Worm (Caenorhabditis elegans) whole organism, L1 larva: Measurements from ENCODE around the gene cri-2.

Experiments
- alr-1 ChIP-seq: fragments of 200-800 bp; sonication (Bioruptor generic); optimal IDR thresholded peaks from 2 replicates; lab custom pipeline; 2018; ENCODE audit warnings: borderline replicate concordance, mild to moderate bottlenecking, missing genetic modification characterization, missing compliant biosample characterization
- blmp-1 ChIP-seq: fragments of 150-350 bp; optimal IDR thresholded peaks from 2 replicates; lab custom pipeline; 2014; ENCODE audit warnings: missing biosample characterization, missing genetic modification characterization
- dsc-1 ChIP-seq: sonication (generic microtip); optimal IDR thresholded peaks from 2 replicates; lab custom pipeline; 2016; ENCODE audit warnings: mild to moderate bottlenecking, missing genetic modification characterization, missing compliant biosample characterization
- efl-1 ChIP-seq, 4 experiments: fragments of 150-350 bp; optimal IDR thresholded peaks in 3 of 4; peaks in 1 of 4; 1 replicate in 1 of 4; 2 replicates in 3 of 4; lab custom pipeline; 2014; ENCODE audit warnings: missing biosample characterization in 2 of 4, missing genetic modification characterization in 2 of 4, missing genetic modification reagents in 2 of 4
- elt-3 ChIP-seq, 6 experiments: fragments of 150-350 bp in 1 of 6; sonication (generic microtip); optimal IDR thresholded peaks; 2 replicates each; lab custom pipeline; 2017 to 2018; ENCODE audit warnings: missing biosample characterization in 6 of 6, missing genetic modification characterization in 6 of 6, inconsistent platforms in 1 of 6
- fkh-10 ChIP-seq: sonication (generic microtip); optimal IDR thresholded peaks from 2 replicates; lab custom pipeline; 2017; ENCODE audit warnings: missing biosample characterization, missing genetic modification reagents, missing genetic modification characterization
- fkh-8 ChIP-seq: sonication (generic microtip); optimal IDR thresholded peaks from 2 replicates; lab custom pipeline; 2016; ENCODE audit warnings: mild to moderate bottlenecking, missing genetic modification characterization, missing compliant biosample characterization
- hlh-17 ChIP-seq: fragments of 200-800 bp; sonication (Bioruptor generic); optimal IDR thresholded peaks from 2 replicates; lab custom pipeline; 2018; ENCODE audit warnings: missing genetic modification characterization, mild to moderate bottlenecking, missing compliant biosample characterization, moderate library complexity, borderline replicate concordance
- lin-14 ChIP-seq: fragments of 200-800 bp; sonication (Bioruptor generic); optimal IDR thresholded peaks from 2 replicates; lab custom pipeline; 2018; ENCODE audit warnings: mild to moderate bottlenecking, missing genetic modification characterization, moderate library complexity, missing compliant biosample characterization
- mab-9 ChIP-seq: fragments of 200-800 bp; sonication (Bioruptor generic); IDR thresholded peaks from 2 replicates; pipeline ENCODE4 v1.3.6; 2022; ENCODE audit warnings: missing genetic modification reagents, missing genetic modification characterization, missing compliant biosample characterization
- nhr-11 ChIP-seq: fragments of 150-350 bp; optimal IDR thresholded peaks from 2 replicates; lab custom pipeline; 2014; ENCODE audit warnings: missing biosample characterization, missing genetic modification characterization
- nhr-71 ChIP-seq: sonication (generic microtip); optimal IDR thresholded peaks from 2 replicates; lab custom pipeline; 2016; ENCODE audit warnings: mild to moderate bottlenecking, missing genetic modification characterization, moderate library complexity, missing compliant biosample characterization
- pax-3 ChIP-seq: fragments of 200-800 bp; sonication (Bioruptor generic); optimal IDR thresholded peaks from 2 replicates; lab custom pipeline; 2018; ENCODE audit warnings: mild to moderate bottlenecking, missing genetic modification characterization, moderate library complexity, missing compliant biosample characterization
- rnt-1 ChIP-seq: sonication (generic microtip); optimal IDR thresholded peaks from 2 replicates; lab custom pipeline; 2016; ENCODE audit warnings: mild to moderate bottlenecking, missing genetic modification characterization, moderate library complexity, missing compliant biosample characterization
- swsn-7 ChIP-seq: sonication (generic microtip); optimal IDR thresholded peaks from 2 replicates; lab custom pipeline; 2016; ENCODE audit warnings: missing genetic modification characterization, missing compliant biosample characterization
- zag-1 ChIP-seq: fragments of 150-350 bp; optimal IDR thresholded peaks from 2 replicates; lab custom pipeline; 2014; ENCODE audit warnings: missing biosample characterization, missing genetic modification characterization
- ztf-4 ChIP-seq: fragments of 150-350 bp; optimal IDR thresholded peaks from 2 replicates; lab custom pipeline; 2014; ENCODE audit warnings: missing biosample characterization, missing genetic modification characterization

The cri-2 gene

DNA sequence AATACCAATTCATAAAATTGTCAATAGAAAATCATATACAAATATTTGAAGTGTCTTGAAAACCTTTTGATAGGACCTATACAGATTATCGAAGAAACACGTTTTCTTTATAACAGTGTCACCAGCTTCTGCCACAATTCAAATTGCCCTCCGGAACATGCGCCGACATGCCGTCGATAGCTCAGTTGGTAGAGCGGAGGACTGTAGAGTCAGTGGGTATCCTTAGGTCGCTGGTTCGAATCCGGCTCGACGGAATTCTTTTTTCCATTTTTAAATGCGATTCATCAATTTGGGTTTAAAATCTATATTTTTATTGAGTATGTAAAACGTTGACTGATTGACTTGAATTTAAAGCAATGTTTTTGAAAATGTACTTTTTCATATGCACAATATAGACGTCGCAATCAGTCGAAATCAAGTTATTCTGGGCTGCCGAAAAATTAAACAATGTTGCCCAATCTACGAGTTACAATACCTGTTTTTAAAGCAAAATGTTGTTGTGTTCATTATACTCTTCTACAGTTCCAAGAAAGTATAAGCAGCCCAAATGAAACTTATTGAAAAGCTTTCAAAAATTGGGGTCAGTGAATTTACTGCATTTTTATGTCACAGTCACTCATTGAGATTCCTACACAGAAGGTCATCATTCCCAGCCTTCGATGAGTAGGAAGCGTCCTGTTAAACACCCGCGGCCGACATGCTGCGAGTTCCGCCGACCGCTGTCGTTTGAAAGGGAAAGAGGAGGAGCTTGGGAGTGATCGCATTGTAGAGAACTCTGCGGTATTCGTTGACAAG lies 45.9 kb downstream of the cri-2 start (continued):
- no peak for TF ChIP-seq nhr-11 (tag; lab: Kevin White, UChicago)
- TF ChIP-seq, all 84 proteins: peak for 45

- TF ChIP-seq alr-1 (tag; lab: Kevin White, UChicago) (no peak), nhr-71 (tag; lab: Kevin White, UChicago) (peak; percentile 43), dsc-1 (tag; lab: Kevin White, UChicago) (peak; percentile 8), ztf-4 (tag; lab: Kevin White, UChicago) (no peak), blmp-1 (tag; lab: Kevin White, UChicago) (no peak), swsn-7 (tag; lab: Kevin White, UChicago) (no peak), zag-1 (no peak), fkh-8 (tag; lab: Kevin White, UChicago) (peak; percentile 77), pax-3 (no peak)
Measured at ce11 chrV:8250208-8250607, 48.6 kb downstream of the cri-2 start, which contains the start of gene C16D9.6. TSS of gene C16D9.6 (minus strand) at chrV:8250308.

- TF ChIP-seq lin-14 (peak; percentile 52), efl-1 (optimal IDR thresholded peaks at IDR 0.05; lab: Kevin White, UChicago) (no peak), efl-1 (GFP tag; optimal IDR thresholded peaks at IDR 0.05 in 1 of 2; lab: Kevin White, UChicago) (no peak), hlh-17 (GFP tag; lab: Kevin White, UChicago) (no peak), fkh-10 (GFP tag; lab: Kevin White, UChicago) (no peak), rnt-1 (tag; lab: Kevin White, UChicago) (no peak), elt-3 (tag; optimal IDR thresholded peaks at IDR 0.05; lab: Kevin White, UChicago) (no peak), mab-9 (GFP tag; lab: Robert Waterston, UW) (0 out of 2 replicates have a peak, but pooled peaks have one; percentile 14)
Measured at ce11 chrV:8251075-8251474, 49.5 kb downstream of the cri-2 start.
